Fruit fly (Drosophila melanogaster): ENCODE results near the gene CG32856.

- no peak for TF ChIP-seq lola (GFP tag; optimal IDR thresholded peaks at IDR 0.05)
- TF ChIP-seq h (GFP tag; optimal IDR thresholded peaks at IDR 0.05), result no peak
- no peak for TF ChIP-seq N (GFP tag; optimal IDR thresholded peaks at IDR 0.05)
- no peak for TF ChIP-seq Hr78 (GFP tag; optimal IDR thresholded peaks at IDR 0.05)
These were observed 28.8 kb upstream of the CG32856 start for dm6 chr3R:15993815-15994572.

Measured in whole organism, wandering third instar larva.